Fruit fly (Drosophila melanogaster) whole organism, embryonic: ENCODE results near the gene abo.

Source experiments
- Abd-B ChIP-seq: fragments of 200-800 bp; sonication (Bioruptor generic); optimal IDR thresholded peaks from 2 replicates; lab custom pipeline; 2018; ENCODE audit warnings: missing biosample characterization, mild to moderate bottlenecking, missing genetic modification characterization, moderate library complexity
- B-H2 ChIP-seq: fragments of 200-800 bp; sonication (Bioruptor generic); optimal IDR thresholded peaks from 2 replicates; lab custom pipeline; 2018; ENCODE audit warnings: missing biosample characterization, mild to moderate bottlenecking, missing genetic modification characterization
- CG10209 ChIP-seq: fragments of 200-800 bp; sonication (Bioruptor generic); optimal IDR thresholded peaks from 3 replicates; lab custom pipeline; 2017; ENCODE audit warnings: missing biosample characterization, mild to moderate bottlenecking, missing genetic modification characterization, missing genetic modification reagents
- CG10366 ChIP-seq: fragments of 200-800 bp; sonication (Bioruptor generic); IDR thresholded peaks from 2 replicates; pipeline ENCODE4 v1.3.6; 2022; ENCODE audit warnings: missing biosample characterization, missing genetic modification characterization
- CG17186 ChIP-seq: fragments of 200-800 bp; sonication (Bioruptor generic); optimal IDR thresholded peaks from 3 replicates; lab custom pipeline; 2017; ENCODE audit warnings: missing biosample characterization, missing genetic modification reagents, missing genetic modification characterization
- CG18262 ChIP-seq: fragments of 200-800 bp; optimal IDR thresholded peaks from 3 replicates; lab custom pipeline; 2019; ENCODE audit warnings: missing biosample characterization, mild to moderate bottlenecking, missing genetic modification characterization, moderate library complexity
- CG31441 ChIP-seq: fragments of 200-800 bp; sonication (Bioruptor generic); IDR thresholded peaks from 2 replicates; pipeline ENCODE4 v1.3.6; 2022; ENCODE audit warnings: missing biosample characterization, missing genetic modification characterization
- CG3163 ChIP-seq: fragments of 200-800 bp; sonication (Bioruptor generic); optimal IDR thresholded peaks from 3 replicates; lab custom pipeline; 2016; ENCODE audit warnings: missing biosample characterization, missing genetic modification characterization
- CG4328 ChIP-seq: fragments of 200-800 bp; sonication (Bioruptor generic); optimal IDR thresholded peaks from 3 replicates; lab custom pipeline; 2017; ENCODE audit warnings: missing biosample characterization, missing genetic modification reagents, missing genetic modification characterization
- CG4360 ChIP-seq: fragments of 200-800 bp; sonication (Bioruptor generic); IDR thresholded peaks from 2 replicates; pipeline ENCODE4 v1.3.6; 2022; ENCODE audit warnings: missing biosample characterization, missing genetic modification characterization
- CG5953 ChIP-seq: fragments of 200-800 bp; sonication (Bioruptor generic); IDR thresholded peaks from 2 replicates; pipeline ENCODE4 v1.3.6; 2022; ENCODE audit warnings: missing biosample characterization, missing genetic modification characterization
- CG7745 ChIP-seq: fragments of 200-800 bp; sonication (Bioruptor generic); optimal IDR thresholded peaks from 2 replicates; lab custom pipeline; 2018; ENCODE audit warnings: missing biosample characterization, mild to moderate bottlenecking, missing genetic modification characterization, moderate library complexity
- CG7963 ChIP-seq: fragments of 200-800 bp; sonication (Bioruptor generic); IDR thresholded peaks from 3 replicates; pipeline ENCODE4 v1.3.6; 2022; ENCODE audit warnings: missing biosample characterization, missing genetic modification characterization; ENCODE audit not compliant: partially characterized antibody
- CG8290 ChIP-seq, 3 experiments: fragments of 200-800 bp; sonication (Bioruptor generic); optimal IDR thresholded peaks; 2 replicates each; lab custom pipeline; 2016 to 2019; ENCODE audit warnings: missing biosample characterization in 3 of 3, missing genetic modification characterization in 3 of 3, mild to moderate bottlenecking in 2 of 3, moderate library complexity in 1 of 3
- CG9932 ChIP-seq: fragments of 200-800 bp; sonication (Bioruptor generic); IDR thresholded peaks from 2 replicates; pipeline ENCODE4 v1.3.6; 2022; ENCODE audit warnings: missing biosample characterization, missing genetic modification characterization
- CoRest ChIP-seq: fragments of 200-800 bp; sonication (Bioruptor generic); optimal IDR thresholded peaks from 3 replicates; lab custom pipeline; 2018; ENCODE audit warnings: missing biosample characterization, mild to moderate bottlenecking, missing genetic modification characterization, moderate library complexity
- ERR ChIP-seq: fragments of 200-800 bp; sonication (Bioruptor generic); optimal IDR thresholded peaks from 2 replicates; lab custom pipeline; 2016; ENCODE audit warnings: missing biosample characterization, missing genetic modification characterization
- Ets97D ChIP-seq: fragments of 200-800 bp; sonication (Bioruptor generic); optimal IDR thresholded peaks from 3 replicates; lab custom pipeline; 2016; ENCODE audit warnings: missing biosample characterization, missing genetic modification characterization
- Fer2 ChIP-seq: fragments of 200-800 bp; sonication (Bioruptor generic); optimal IDR thresholded peaks from 2 replicates; lab custom pipeline; 2018; ENCODE audit warnings: missing biosample characterization, mild to moderate bottlenecking, missing genetic modification characterization, moderate library complexity
- Fer3 ChIP-seq: fragments of 200-800 bp; sonication (Bioruptor generic); optimal IDR thresholded peaks from 2 replicates; lab custom pipeline; 2018; ENCODE audit warnings: missing biosample characterization, mild to moderate bottlenecking, missing genetic modification characterization, moderate library complexity
- HLH54F ChIP-seq: fragments of 200-800 bp; sonication (Bioruptor generic); optimal IDR thresholded peaks from 3 replicates; lab custom pipeline; 2016; ENCODE audit warnings: missing biosample characterization, missing genetic modification characterization
- Mad ChIP-seq: fragments of 200-800 bp; sonication (Bioruptor generic); optimal IDR thresholded peaks from 2 replicates; lab custom pipeline; 2016; ENCODE audit warnings: missing biosample characterization, missing genetic modification characterization
- Max ChIP-seq: fragments of 200-800 bp; sonication (Bioruptor generic); optimal IDR thresholded peaks from 2 replicates; lab custom pipeline; 2016; ENCODE audit warnings: missing biosample characterization, mild to moderate bottlenecking, missing genetic modification characterization
- Rx ChIP-seq: fragments of 200-800 bp; sonication (Bioruptor generic); IDR thresholded peaks from 2 replicates; pipeline ENCODE4 v1.3.6; 2022; ENCODE audit warnings: missing biosample characterization, missing genetic modification characterization
- Side ChIP-seq: fragments of 200-800 bp; sonication (Bioruptor generic); optimal IDR thresholded peaks from 2 replicates; lab custom pipeline; 2016; ENCODE audit warnings: missing biosample characterization, missing genetic modification characterization
- Sin3A ChIP-seq: fragments of >200 bp; optimal IDR thresholded peaks from 2 replicates; lab custom pipeline; 2018
- Stat92E ChIP-seq, 3 experiments: fragments of >200 bp in 2 of 3; fragments of 200-800 bp in 1 of 3; sonication (Bioruptor generic) in 1 of 3; optimal IDR thresholded peaks; 2 replicates each; lab custom pipeline; 2017 to 2019; ENCODE audit warnings: missing biosample characterization in 3 of 3, missing genetic modification characterization in 3 of 3, mild to moderate bottlenecking in 1 of 3, moderate library complexity in 1 of 3
- Trl ChIP-seq, 3 experiments: fragments of >200 bp in 2 of 3; fragments of 200-800 bp in 1 of 3; sonication (Bioruptor generic) in 1 of 3; optimal IDR thresholded peaks; 2 replicates in 1 of 3; 3 replicates in 2 of 3; lab custom pipeline; 2016 to 2017; ENCODE audit warnings: missing biosample characterization in 1 of 3, missing genetic modification characterization in 1 of 3
- Xbp1 ChIP-seq: fragments of 200-800 bp; sonication (Bioruptor generic); optimal IDR thresholded peaks from 3 replicates; lab custom pipeline; 2016; ENCODE audit warnings: missing biosample characterization, mild to moderate bottlenecking, missing genetic modification characterization
- YL-1 ChIP-seq: fragments of 200-800 bp; sonication (Bioruptor generic); optimal IDR thresholded peaks from 3 replicates; lab custom pipeline; 2017; ENCODE audit warnings: missing biosample characterization, mild to moderate bottlenecking, missing genetic modification characterization
- ash1 ChIP-seq: fragments of 200-800 bp; sonication (Bioruptor generic); optimal IDR thresholded peaks from 2 replicates; lab custom pipeline; 2018; ENCODE audit warnings: missing biosample characterization, mild to moderate bottlenecking, missing genetic modification characterization
- bab2 ChIP-seq: fragments of 200-800 bp; sonication (Bioruptor generic); optimal IDR thresholded peaks from 2 replicates; lab custom pipeline; 2016; ENCODE audit warnings: missing biosample characterization, missing genetic modification characterization
- bcd ChIP-seq: fragments of 200-800 bp; sonication (Bioruptor generic); optimal IDR thresholded peaks from 2 replicates; lab custom pipeline; 2017; ENCODE audit warnings: missing biosample characterization, mild to moderate bottlenecking, missing genetic modification characterization
- cad ChIP-seq: fragments of >200 bp; optimal IDR thresholded peaks from 2 replicates; lab custom pipeline; 2017; ENCODE audit warnings: missing biosample characterization, missing genetic modification characterization
- cato ChIP-seq: fragments of 200-800 bp; sonication (Bioruptor generic); optimal IDR thresholded peaks from 2 replicates; lab custom pipeline; 2016; ENCODE audit warnings: missing biosample characterization, missing genetic modification characterization, borderline replicate concordance
- corto ChIP-seq: fragments of 200-800 bp; sonication (Bioruptor generic); optimal IDR thresholded peaks from 2 replicates; lab custom pipeline; 2016; ENCODE audit warnings: missing biosample characterization, mild to moderate bottlenecking, missing genetic modification characterization, moderate library complexity
- crol ChIP-seq: fragments of 200-800 bp; sonication (Bioruptor generic); IDR thresholded peaks from 2 replicates; pipeline ENCODE4 v1.3.6; 2022; ENCODE audit warnings: missing biosample characterization, missing genetic modification characterization
- dm ChIP-seq: fragments of 200-800 bp; sonication (Bioruptor generic); optimal IDR thresholded peaks from 3 replicates; lab custom pipeline; 2016; ENCODE audit warnings: missing biosample characterization, missing genetic modification characterization
- exex ChIP-seq: fragments of 200-800 bp; sonication (Bioruptor generic); optimal IDR thresholded peaks from 4 replicates; lab custom pipeline; 2018; ENCODE audit warnings: missing biosample characterization, mild to moderate bottlenecking, missing genetic modification characterization, moderate library complexity
- gce ChIP-seq: fragments of 200-800 bp; sonication (Bioruptor generic); IDR thresholded peaks from 3 replicates; pipeline ENCODE4 v1.3.6; 2022; ENCODE audit warnings: missing biosample characterization, missing genetic modification characterization
- h ChIP-seq: fragments of >200 bp; optimal IDR thresholded peaks from 2 replicates; lab custom pipeline; 2017
- her ChIP-seq: fragments of 200-800 bp; sonication (Bioruptor generic); optimal IDR thresholded peaks from 2 replicates; lab custom pipeline; 2016; ENCODE audit warnings: missing biosample characterization, missing genetic modification characterization
- ind ChIP-seq: fragments of 200-800 bp; sonication (Bioruptor generic); optimal IDR thresholded peaks from 3 replicates; lab custom pipeline; 2016; ENCODE audit warnings: missing biosample characterization, missing genetic modification characterization
- mirr ChIP-seq: fragments of 200-800 bp; sonication (Bioruptor generic); optimal IDR thresholded peaks from 3 replicates; lab custom pipeline; 2018; ENCODE audit warnings: missing biosample characterization, mild to moderate bottlenecking, missing genetic modification characterization
- mld ChIP-seq: fragments of 200-800 bp; sonication (Bioruptor generic); IDR thresholded peaks from 3 replicates; pipeline ENCODE4 v1.3.6; 2022; ENCODE audit warnings: missing biosample characterization, missing genetic modification characterization; ENCODE audit not compliant: partially characterized antibody
- pum ChIP-seq: fragments of 200-800 bp; sonication (Bioruptor generic); optimal IDR thresholded peaks from 2 replicates; lab custom pipeline; 2016; ENCODE audit warnings: missing biosample characterization, missing genetic modification characterization
- pzg ChIP-seq: fragments of 200-800 bp; sonication (Bioruptor generic); optimal IDR thresholded peaks from 3 replicates; lab custom pipeline; 2018; ENCODE audit warnings: missing biosample characterization, mild to moderate bottlenecking, missing genetic modification characterization, moderate library complexity
- sisA ChIP-seq: fragments of 200-800 bp; sonication (Bioruptor generic); IDR thresholded peaks from 2 replicates; pipeline ENCODE4 v1.3.6; 2022; ENCODE audit warnings: missing biosample characterization, missing genetic modification characterization
- sr ChIP-seq: fragments of 200-800 bp; sonication (Bioruptor generic); IDR thresholded peaks from 3 replicates; pipeline ENCODE4 v1.3.6; 2022; ENCODE audit warnings: missing biosample characterization, missing genetic modification characterization
- ttk ChIP-seq: fragments of 200-800 bp; sonication (Bioruptor generic); IDR thresholded peaks from 2 replicates; pipeline ENCODE4 v2.1.2; 2022; ENCODE audit warnings: missing biosample characterization, missing genetic modification characterization
- vnd ChIP-seq: fragments of 200-800 bp; sonication (Bioruptor generic); IDR thresholded peaks from 3 replicates; pipeline ENCODE4 v1.3.6; 2022; ENCODE audit warnings: missing biosample characterization, missing genetic modification characterization; ENCODE audit not compliant: partially characterized antibody

The abo gene

DNA sequence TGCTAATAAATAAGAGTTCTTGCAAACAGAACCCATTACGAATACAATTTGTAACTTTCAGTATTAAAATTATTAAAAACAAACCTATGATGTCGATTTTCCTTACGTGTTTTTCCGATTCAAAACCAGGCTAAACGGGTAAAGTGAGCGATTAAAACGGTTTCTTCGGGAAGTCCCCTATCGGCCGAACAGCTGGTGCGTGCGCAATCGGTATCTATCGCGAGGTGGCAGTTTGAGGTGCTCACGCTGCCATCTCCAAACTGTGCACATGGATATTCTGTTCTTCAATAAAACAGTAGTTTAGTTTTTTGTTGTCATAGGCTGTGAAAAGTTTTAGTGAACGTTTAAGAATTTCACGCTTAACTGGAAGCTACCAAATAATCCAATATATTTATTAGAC lies 14.1 kb upstream of the abo start, which contains the start of gene TTLL4A (continued):
- TF ChIP-seq Trl (optimal IDR thresholded peaks at IDR 0.05; lab: Kevin White, UChicago) (no peak), Trl (GFP tag; optimal IDR thresholded peaks at IDR 0.05; lab: Kevin White, UChicago) (peak; percentile 39), gce (GFP tag; lab: Robert Waterston, UW) (no peak), CG9932 (no peak), cato (GFP tag; lab: Kevin White, UChicago) (no peak), CG10366 (GFP tag; lab: Robert Waterston, UW) (no peak), CG4328 (GFP tag; lab: Kevin White, UChicago) (no peak), bcd (GFP tag; lab: Kevin White, UChicago) (no peak), sr (GFP tag; lab: Robert Waterston, UW) (no peak), Sin3A (lab: Kevin White, UChicago) (peak; percentile 39), Mad (GFP tag; lab: Kevin White, UChicago) (peak; percentile 19), B-H2 (GFP tag; lab: Kevin White, UChicago) (peak; percentile 14), ind (no peak), HLH54F (peak; percentile 22), CG7963 (GFP tag; lab: Robert Waterston, UW) (peak; percentile 97), CG17186 (GFP tag; lab: Kevin White, UChicago) (peak; percentile 94), Abd-B (GFP tag; lab: Kevin White, UChicago) (no peak), Side (GFP tag; lab: Kevin White, UChicago) (peak; percentile 23), Ets97D (GFP tag; lab: Kevin White, UChicago) (peak; percentile 86), mld (peak; percentile 99), Fer3 (tag; lab: Kevin White, UChicago) (no peak), ash1 (GFP tag; lab: Kevin White, UChicago) (no peak), cad (no peak), CoRest (tag; lab: Kevin White, UChicago) (peak; percentile 91), mirr (GFP tag; lab: Kevin White, UChicago) (no peak), CG7745 (tag; lab: Kevin White, UChicago) (no peak), crol (GFP tag; lab: Robert Waterston, UW) (no peak), ttk (no peak), CG18262 (tag; lab: Kevin White, UChicago) (no peak), corto (GFP tag; lab: Kevin White, UChicago) (no peak), sisA (GFP tag; lab: Robert Waterston, UW) (no peak), her (GFP tag; lab: Kevin White, UChicago) (no peak), dm (peak; percentile 93), Stat92E (GFP tag; optimal IDR thresholded peaks at IDR 0.05; lab: Kevin White, UChicago) (no peak), h (lab: Kevin White, UChicago) (no peak), vnd (GFP tag; lab: Robert Waterston, UW) (peak; percentile 97), Fer2 (no peak), CG3163 (no peak), CG5953 (GFP tag; lab: Robert Waterston, UW) (no peak), CG8290 (GFP tag; optimal IDR thresholded peaks at IDR 0.05; lab: Kevin White, UChicago) (peak; percentile 27), CG8290 (tag; optimal IDR thresholded peaks at IDR 0.05; lab: Kevin White, UChicago) (no peak), Max (GFP tag; lab: Kevin White, UChicago) (peak; percentile 74), pum (GFP tag; lab: Kevin White, UChicago) (no peak), bab2 (GFP tag; lab: Kevin White, UChicago) (peak; percentile 7), Xbp1 (GFP tag; lab: Kevin White, UChicago) (no peak), exex (tag; lab: Kevin White, UChicago) (no peak), pzg (GFP tag; lab: Kevin White, UChicago) (peak; percentile 85), ERR (no peak), YL-1 (GFP tag; lab: Kevin White, UChicago) (peak; percentile 87), CG4360 (GFP tag; lab: Robert Waterston, UW) (peak; percentile 10; the same call in 1 of the 2 replicates), Rx (GFP tag; lab: Robert Waterston, UW) (no peak), CG31441 (no peak), CG10209 (GFP tag; lab: Kevin White, UChicago) (no peak)
